Fruit fly (Drosophila melanogaster): ENCODE results near the gene b.

The b gene

DNA sequence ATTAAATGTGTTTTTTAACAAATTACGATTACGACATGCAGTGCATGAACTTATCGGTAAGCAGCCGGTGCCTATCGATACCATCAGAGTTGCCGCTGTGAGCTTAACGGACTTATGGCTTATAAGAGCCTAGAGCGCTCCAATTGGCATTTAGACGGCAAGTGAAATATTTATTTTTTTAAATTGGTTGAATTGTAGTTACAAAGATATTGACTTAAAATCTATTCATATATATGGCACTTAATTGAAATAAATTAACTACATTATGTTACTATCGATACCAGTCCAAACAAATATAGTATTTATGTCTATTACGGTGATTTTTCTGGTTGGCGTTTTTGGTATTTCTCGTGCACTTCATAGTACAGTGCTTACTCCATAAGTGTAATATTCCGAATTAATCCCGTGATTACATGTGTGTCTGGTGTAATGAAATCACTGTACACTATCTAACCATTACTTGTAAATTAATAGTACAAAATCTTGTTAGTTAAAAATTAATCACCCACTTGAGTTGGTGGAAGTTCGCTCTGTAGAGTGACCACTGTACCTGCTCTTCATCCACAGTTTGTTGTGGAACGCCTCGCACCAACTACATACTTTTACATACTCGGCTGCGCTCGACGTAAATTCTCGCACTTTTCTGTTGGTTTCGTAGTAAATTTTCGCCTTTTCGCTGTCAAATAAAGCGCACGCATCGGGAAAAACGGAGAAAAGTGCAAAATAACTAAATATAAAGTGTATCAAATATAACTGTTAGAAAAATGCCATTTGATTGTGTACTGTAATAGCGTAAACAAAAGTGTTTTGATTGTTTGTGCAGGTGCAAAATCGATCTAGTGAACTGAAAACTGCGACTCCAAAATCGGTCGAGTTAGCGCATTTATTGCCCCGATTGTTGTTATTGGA lies 14.2 kb downstream of the b start, which contains the start of the genes mRpS23 and CenG1A (continued):
- TF ChIP-seq Dp (GFP tag; optimal IDR thresholded peaks at IDR 0.05), result peak; percentile 60
- peak; percentile 98 for TF ChIP-seq her (GFP tag; optimal IDR thresholded peaks at IDR 0.05)
- TF ChIP-seq Hr51 (GFP tag; optimal IDR thresholded peaks at IDR 0.05), result peak; percentile 100
- TF ChIP-seq zen (tag; optimal IDR thresholded peaks at IDR 0.05), result peak; percentile 100
- TF ChIP-seq vvl (GFP tag; IDR thresholded peaks at IDR 0.05), result peak; percentile 100
- TF ChIP-seq CG1647 (GFP tag; optimal IDR thresholded peaks at IDR 0.05), result peak; percentile 99
- peak; percentile 100 for TF ChIP-seq CG12659 (GFP tag; optimal IDR thresholded peaks at IDR 0.05)
- peak; percentile 100 for TF ChIP-seq CG6813 (GFP tag; optimal IDR thresholded peaks at IDR 0.05)
- TF ChIP-seq luna (GFP tag; optimal IDR thresholded peaks at IDR 0.05), result peak; percentile 99
- TF ChIP-seq CG16815 (GFP tag; optimal IDR thresholded peaks at IDR 0.05), result peak; percentile 100
- peak; percentile 100 for TF ChIP-seq org-1 (GFP tag; optimal IDR thresholded peaks at IDR 0.05)
- TF ChIP-seq CG15073 (GFP tag; optimal IDR thresholded peaks at IDR 0.05), result peak; percentile 94
- peak; percentile 100 for TF ChIP-seq CG43689 (GFP tag; IDR thresholded peaks at IDR 0.05)
- peak; percentile 100 for TF ChIP-seq CG16863 (GFP tag; optimal IDR thresholded peaks at IDR 0.05)
- TF ChIP-seq sim (GFP tag; IDR thresholded peaks at IDR 0.05), result peak; percentile 100
- no peak for TF ChIP-seq Trl (optimal IDR thresholded peaks at IDR 0.05)
- TF ChIP-seq Trl (GFP tag; optimal IDR thresholded peaks at IDR 0.05), result peak; percentile 100
- TF ChIP-seq B-H1 (GFP tag; IDR thresholded peaks at IDR 0.05), result peak; percentile 100
- TF ChIP-seq ap (GFP tag; IDR thresholded peaks at IDR 0.05), result peak; percentile 100
- no peak for TF ChIP-seq hth (optimal IDR thresholded peaks at IDR 0.05)
- peak; percentile 100 for TF ChIP-seq sisA (GFP tag; IDR thresholded peaks at IDR 0.05)
- TF ChIP-seq Lim3 (GFP tag; IDR thresholded peaks at IDR 0.05), result peak; percentile 99
- peak; percentile 99 for TF ChIP-seq CG15011 (GFP tag; optimal IDR thresholded peaks at IDR 0.05)
- peak; percentile 100 for TF ChIP-seq ems (GFP tag; optimal IDR thresholded peaks at IDR 0.05)
- TF ChIP-seq Six4 (GFP tag; optimal IDR thresholded peaks at IDR 0.05), result peak; percentile 100
- TF ChIP-seq grn (GFP tag; optimal IDR thresholded peaks at IDR 0.05), result peak; percentile 95
- TF ChIP-seq hkb (optimal IDR thresholded peaks at IDR 0.05), result no peak
- TF ChIP-seq hkb (GFP tag; IDR thresholded peaks at IDR 0.05), result peak; percentile 100
- TF ChIP-seq Ets97D (GFP tag; optimal IDR thresholded peaks at IDR 0.05), result peak; percentile 97
- TF ChIP-seq hbn (GFP tag; IDR thresholded peaks at IDR 0.05; ENCODE audit: partially characterized antibody), result peak; percentile 79
- TF ChIP-seq sug (tag; optimal IDR thresholded peaks at IDR 0.05), result peak; percentile 99
- TF ChIP-seq Spps (tag; optimal IDR thresholded peaks at IDR 0.05), result peak; percentile 99
- peak; percentile 88 for TF ChIP-seq pzg (GFP tag; optimal IDR thresholded peaks at IDR 0.05)
- peak; percentile 100 for TF ChIP-seq Dek (tag; optimal IDR thresholded peaks at IDR 0.05)
- no peak for TF ChIP-seq br (optimal IDR thresholded peaks at IDR 0.05)
- TF ChIP-seq CG16813 (GFP tag; IDR thresholded peaks at IDR 0.05; ENCODE audit: partially characterized antibody), result peak; percentile 79
- TF ChIP-seq CG33557 (GFP tag; optimal IDR thresholded peaks at IDR 0.05), result peak; percentile 99
- TF ChIP-seq CG8290 (GFP tag; optimal IDR thresholded peaks at IDR 0.05), result peak; percentile 99
- TF ChIP-seq CG8290 (tag; optimal IDR thresholded peaks at IDR 0.05), result peak; percentile 98 to 100
- TF ChIP-seq CG3281 (GFP tag; optimal IDR thresholded peaks at IDR 0.05), result peak; percentile 100
- peak; percentile 99 for TF ChIP-seq Elba2 (GFP tag; optimal IDR thresholded peaks at IDR 0.05)
- peak; percentile 100 for TF ChIP-seq nau (GFP tag; optimal IDR thresholded peaks at IDR 0.05)
- peak in 1 of 3 experiments; percentile 99 for TF ChIP-seq lola (GFP tag; optimal IDR thresholded peaks at IDR 0.05)
- TF ChIP-seq CG1792 (GFP tag; optimal IDR thresholded peaks at IDR 0.05), result peak; percentile 99
- TF ChIP-seq Optix (GFP tag; IDR thresholded peaks at IDR 0.05), result peak; percentile 100
- peak; percentile 99 for TF ChIP-seq sqz (GFP tag; optimal IDR thresholded peaks at IDR 0.05)
- TF ChIP-seq tgo (GFP tag; IDR thresholded peaks at IDR 0.05), result peak; percentile 100
- TF ChIP-seq ara (GFP tag; IDR thresholded peaks at IDR 0.05), result peak; percentile 100
- TF ChIP-seq Blimp-1 (GFP tag; optimal IDR thresholded peaks at IDR 0.05), result peak; percentile 99
- TF ChIP-seq p53 (GFP tag; optimal IDR thresholded peaks at IDR 0.05), result peak; percentile 99

All from whole organism, embryonic.